Worm (Caenorhabditis elegans): Measurements from ENCODE around the gene C01B10.7.

C01B10.7 gene

DNA sequence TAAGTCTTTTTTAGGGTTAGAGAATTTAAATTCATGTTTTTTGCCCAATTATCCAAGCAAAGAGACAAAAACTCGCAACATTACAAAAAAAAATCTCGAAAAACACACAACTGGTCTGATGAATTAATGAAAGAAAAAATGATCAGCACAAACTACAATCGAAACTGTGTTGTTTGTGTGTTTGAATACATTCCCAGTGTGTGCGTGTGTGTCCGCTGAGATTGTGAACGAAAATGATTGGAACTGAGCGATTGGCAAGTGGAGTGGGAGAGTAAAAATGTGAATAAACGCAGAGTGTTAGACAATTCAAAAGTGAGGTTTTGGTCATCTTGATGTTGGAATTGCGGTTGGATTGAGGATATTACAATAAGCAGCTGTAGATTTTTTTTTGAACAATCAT is 31.8 kb upstream of the C01B10.7 start:
- TF ChIP-seq nhr-25 (tag; optimal IDR thresholded peaks at IDR 0.05): peak; percentile 17
- TF ChIP-seq C34F6.9 (tag; optimal IDR thresholded peaks at IDR 0.05): peak; percentile 10
- TF ChIP-seq nhr-21 (tag; optimal IDR thresholded peaks at IDR 0.05): no peak

DNA sequence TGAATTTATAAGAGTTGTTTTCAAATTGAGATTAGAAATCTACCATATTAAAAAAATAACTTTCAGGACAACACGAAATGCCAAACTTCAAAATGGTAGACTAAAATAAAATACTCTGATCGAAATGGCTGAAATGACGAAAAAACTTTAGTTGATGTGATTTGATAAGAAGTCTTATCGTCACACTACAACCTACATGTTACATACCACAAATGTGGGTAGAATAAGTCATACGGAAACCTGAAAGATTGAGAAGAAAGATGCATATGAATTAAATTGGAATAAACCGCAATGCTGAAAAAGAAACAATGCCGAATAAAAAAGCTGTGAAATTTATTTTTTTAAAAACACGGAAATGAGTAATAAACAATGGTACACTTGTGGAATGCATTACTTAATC is 31.3 kb upstream of the C01B10.7 start:
- no peak for TF ChIP-seq nhr-11 (tag; optimal IDR thresholded peaks at IDR 0.05)
- TF ChIP-seq fos-1 (tag; optimal IDR thresholded peaks at IDR 0.05): peak; percentile 18

DNA sequence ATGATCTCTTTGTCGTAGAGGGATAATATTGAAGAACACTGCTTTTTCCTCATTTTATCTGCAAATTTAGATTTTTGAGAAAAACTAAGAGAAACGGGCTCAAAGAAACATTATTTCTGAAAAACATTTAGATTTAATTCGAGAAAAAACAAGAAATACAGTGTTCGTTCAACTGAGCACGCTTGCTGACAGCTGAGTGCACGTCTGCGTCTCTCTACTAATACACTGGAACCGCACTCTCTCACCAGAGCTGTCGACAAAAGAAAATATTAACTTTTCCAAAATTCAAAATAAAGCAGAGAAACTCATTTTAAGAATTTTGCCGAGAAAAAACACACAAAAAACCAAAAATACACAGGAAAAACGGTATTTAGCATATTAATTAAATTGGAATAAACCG is 25.1 kb upstream of the C01B10.7 start, which contains the start of gene drh-1:
drh-1 (minus strand) TSS at position 58 of the 400 bp plus-strand sequence.
- TF ChIP-seq gmeb-1 (tag; optimal IDR thresholded peaks at IDR 0.05) (no peak), lsy-2 (tag; optimal IDR thresholded peaks at IDR 0.05) (peak in 1 of 2 experiments; percentile 64), C34F6.9 (tag; optimal IDR thresholded peaks at IDR 0.05) (peak; percentile 51), lin-13 (GFP tag; optimal IDR thresholded peaks at IDR 0.05) (no peak)

DNA sequence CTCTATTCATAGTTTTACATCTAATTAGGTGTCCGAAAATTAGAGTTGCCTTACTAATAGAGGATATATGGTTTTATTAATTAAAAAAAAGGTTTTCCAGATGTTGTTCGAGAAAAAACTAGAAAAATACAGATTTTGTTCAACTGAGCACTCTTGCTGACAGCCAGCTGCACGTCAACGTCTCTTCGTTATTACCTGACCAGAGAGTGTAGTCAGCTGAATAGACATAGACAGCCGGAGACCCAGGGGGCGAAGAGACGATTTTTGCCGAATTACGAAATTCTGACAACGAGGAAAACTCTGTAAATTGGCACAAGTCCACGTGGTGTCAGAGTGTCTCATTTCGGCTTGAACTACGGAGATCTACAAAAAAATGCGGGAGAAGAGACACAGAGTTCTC is 19.7 kb upstream of the C01B10.7 start:
- TF ChIP-seq egl-27 (tag; optimal IDR thresholded peaks at IDR 0.05) (no peak), ztf-4 (tag; optimal IDR thresholded peaks at IDR 0.05) (no peak), unc-62 (GFP tag; optimal IDR thresholded peaks at IDR 0.05) (no peak), nhr-6 (tag; optimal IDR thresholded peaks at IDR 0.05) (no peak), snpc-4 (tag; optimal IDR thresholded peaks at IDR 0.05) (no peak), nhr-77 (tag; optimal IDR thresholded peaks at IDR 0.05) (no peak), mdl-1 (tag; optimal IDR thresholded peaks at IDR 0.05) (no peak), nhr-10 (tag; optimal IDR thresholded peaks at IDR 0.05) (no peak), lin-39 (tag; optimal IDR thresholded peaks at IDR 0.05) (no peak), ZK546.5 (tag; optimal IDR thresholded peaks at IDR 0.05) (no peak), mab-5 (tag; optimal IDR thresholded peaks at IDR 0.05) (no peak), fos-1 (tag; optimal IDR thresholded peaks at IDR 0.05) (peak; percentile 22), alr-1 (tag; optimal IDR thresholded peaks at IDR 0.05) (no peak), mbf-1 (tag; optimal IDR thresholded peaks at IDR 0.05) (no peak), peb-1 (tag; optimal IDR thresholded peaks at IDR 0.05) (no peak), F13H6.1 (tag; optimal IDR thresholded peaks at IDR 0.05) (no peak), blmp-1 (tag; optimal IDR thresholded peaks at IDR 0.05; ENCODE audit: insufficient read depth) (no peak), lsy-2 (tag; optimal IDR thresholded peaks at IDR 0.05) (peak in 1 of 2 experiments; percentile 18), ama-1 (optimal IDR thresholded peaks at IDR 0.05) (no peak), nhr-237 (tag; optimal IDR thresholded peaks at IDR 0.05) (no peak), nhr-11 (tag; optimal IDR thresholded peaks at IDR 0.05) (no peak), gmeb-1 (tag; optimal IDR thresholded peaks at IDR 0.05) (peak; percentile 11), nhr-23 (tag; optimal IDR thresholded peaks at IDR 0.05) (no peak), ceh-82 (tag; optimal IDR thresholded peaks at IDR 0.05) (no peak), nhr-129 (tag; optimal IDR thresholded peaks at IDR 0.05) (peak; percentile 52), zag-1 (tag; optimal IDR thresholded peaks at IDR 0.05) (no peak), crh-2 (tag; optimal IDR thresholded peaks at IDR 0.05) (peak; percentile 22), Y55F3AM.14 (GFP tag; optimal IDR thresholded peaks at IDR 0.05) (no peak), unc-39 (tag; optimal IDR thresholded peaks at IDR 0.05) (no peak), lin-13 (GFP tag; optimal IDR thresholded peaks at IDR 0.05) (no peak), unc-55 (GFP tag; optimal IDR thresholded peaks at IDR 0.05) (peak; percentile 38), sma-9 (GFP tag; optimal IDR thresholded peaks at IDR 0.05) (no peak), sma-9 (tag; optimal IDR thresholded peaks at IDR 0.05) (no peak)

DNA sequence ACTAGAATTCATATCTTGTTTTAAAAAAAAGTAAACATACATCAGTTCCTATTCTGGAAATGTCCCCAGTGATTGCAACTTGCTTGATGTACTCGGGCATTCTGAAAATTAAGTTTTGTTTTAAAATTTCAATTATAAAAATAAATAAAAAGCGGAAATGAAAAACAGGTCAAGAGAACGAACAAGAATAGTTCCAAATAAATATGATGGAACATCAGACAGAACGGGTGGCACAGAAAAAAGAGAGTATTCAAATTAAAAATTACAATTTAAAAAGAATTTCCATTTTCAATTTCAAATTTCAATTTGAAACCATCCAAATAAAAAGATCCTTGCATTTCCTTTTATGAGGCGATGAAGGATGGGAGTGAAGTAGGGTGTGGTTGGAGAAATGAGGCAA is 17.1 kb upstream of the C01B10.7 start, which contains the start of gene C01B10.3:
C01B10.3 (minus strand) TSS at position 101 of the 400 bp plus-strand sequence.
- no peak for TF ChIP-seq nhr-77 (tag; optimal IDR thresholded peaks at IDR 0.05)
- TF ChIP-seq lin-11 (tag; optimal IDR thresholded peaks at IDR 0.05): no peak
- TF ChIP-seq ztf-1 (GFP tag; conservative IDR thresholded peaks at IDR 0.05): no peak
- no peak for TF ChIP-seq nhr-129 (tag; optimal IDR thresholded peaks at IDR 0.05)
- TF ChIP-seq C34F6.9 (tag; optimal IDR thresholded peaks at IDR 0.05): no peak
- TF ChIP-seq F13H6.1 (tag; optimal IDR thresholded peaks at IDR 0.05): no peak
- TF ChIP-seq elt-3 (tag; optimal IDR thresholded peaks at IDR 0.05): no peak
- TF ChIP-seq lsy-2 (tag; optimal IDR thresholded peaks at IDR 0.05): no peak
- TF ChIP-seq mbf-1 (tag; optimal IDR thresholded peaks at IDR 0.05): no peak
- no peak for TF ChIP-seq ceh-16 (tag; optimal IDR thresholded peaks at IDR 0.05)
- no peak for TF ChIP-seq nhr-10 (tag; optimal IDR thresholded peaks at IDR 0.05)
- no peak for TF ChIP-seq sma-3 (GFP tag; optimal IDR thresholded peaks at IDR 0.05)
- TF ChIP-seq nhr-23 (tag; optimal IDR thresholded peaks at IDR 0.05): no peak
- TF ChIP-seq lin-39 (tag; optimal IDR thresholded peaks at IDR 0.05): no peak
- no peak for TF ChIP-seq aly-2 (tag; optimal IDR thresholded peaks at IDR 0.05)
- no peak for TF ChIP-seq ama-1 (optimal IDR thresholded peaks at IDR 0.05)
- TF ChIP-seq elt-1 (tag; optimal IDR thresholded peaks at IDR 0.05): no peak
- TF ChIP-seq nhr-25 (tag; optimal IDR thresholded peaks at IDR 0.05): no peak

Measured in whole organism, L2 larva.